Fruit fly (Drosophila melanogaster): Measurements from ENCODE around the gene CG33511.

dm6 chr2L:21038723-21039122 lies 43.6 kb downstream of the CG33511 start:
- TF ChIP-seq CTCF (optimal IDR thresholded peaks at IDR 0.05), result no peak
- TF ChIP-seq CG8478 (optimal IDR thresholded peaks at IDR 0.05), result no peak
